Fruit fly (Drosophila melanogaster): Measurements from ENCODE around the gene Cpr30F.

Cpr30F gene

dm6 chr2L:9982516-9982915 lies 49.6 kb upstream of the Cpr30F start (continued):
- TF ChIP-seq CG8319 (GFP tag; optimal IDR thresholded peaks at IDR 0.05) (peak; percentile 68), Hr4 (GFP tag; optimal IDR thresholded peaks at IDR 0.05) (no peak), Sox15 (GFP tag; optimal IDR thresholded peaks at IDR 0.05) (peak; percentile 59), CG8119 (GFP tag; IDR thresholded peaks at IDR 0.05) (no peak), eg (GFP tag; IDR thresholded peaks at IDR 0.05) (no peak), CG6792 (GFP tag; optimal IDR thresholded peaks at IDR 0.05) (peak; percentile 59), fkh (GFP tag; optimal IDR thresholded peaks at IDR 0.05) (no peak), Hr39 (GFP tag; optimal IDR thresholded peaks at IDR 0.05) (peak; percentile 53), CG32006 (GFP tag; optimal IDR thresholded peaks at IDR 0.05) (peak; percentile 5), CG16779 (tag; optimal IDR thresholded peaks at IDR 0.05) (peak; percentile 63), svp (GFP tag) (peak; percentile 92), CG4318 (GFP tag; optimal IDR thresholded peaks at IDR 0.05) (no peak), CG9139 (GFP tag; optimal IDR thresholded peaks at IDR 0.05) (peak; percentile 40), net (GFP tag; optimal IDR thresholded peaks at IDR 0.05) (peak; percentile 70), CG11294 (GFP tag; IDR thresholded peaks at IDR 0.05) (no peak), Sox102F (GFP tag; optimal IDR thresholded peaks at IDR 0.05) (peak; percentile 68), OdsH (GFP tag; optimal IDR thresholded peaks at IDR 0.05) (peak; percentile 56), salr (GFP tag; optimal IDR thresholded peaks at IDR 0.05) (no peak)

- TF ChIP-seq lz (GFP tag; optimal IDR thresholded peaks at IDR 0.05) (peak; percentile 34), Sox14 (GFP tag; optimal IDR thresholded peaks at IDR 0.05) (peak; percentile 16), dsx (GFP tag; optimal IDR thresholded peaks at IDR 0.05; ENCODE audit: poor library complexity, severe bottlenecking) (peak; percentile 59), fkh (GFP tag; optimal IDR thresholded peaks at IDR 0.05) (no peak), achi (GFP tag; optimal IDR thresholded peaks at IDR 0.05) (peak; percentile 31), CG16779 (tag; optimal IDR thresholded peaks at IDR 0.05) (no peak), CG6854 (GFP tag; optimal IDR thresholded peaks at IDR 0.05) (no peak), CG11294 (GFP tag; IDR thresholded peaks at IDR 0.05) (no peak), topi (GFP tag; optimal IDR thresholded peaks at IDR 0.05) (peak; percentile 64), ss (GFP tag; optimal IDR thresholded peaks at IDR 0.05) (peak; percentile 54 to 56), acj6 (GFP tag; optimal IDR thresholded peaks at IDR 0.05) (peak; percentile 43), Blimp-1 (GFP tag; optimal IDR thresholded peaks at IDR 0.05) (no peak), CG7368 (GFP tag; optimal IDR thresholded peaks at IDR 0.05) (no peak), CG3032 (tag; optimal IDR thresholded peaks at IDR 0.05) (peak; percentile 63), Lpt (GFP tag; optimal IDR thresholded peaks at IDR 0.05) (no peak), svp (GFP tag) (peak; percentile 79), Eip75B (GFP tag; optimal IDR thresholded peaks at IDR 0.05) (peak; percentile 45), Smox (GFP tag; optimal IDR thresholded peaks at IDR 0.05) (peak; percentile 41), Sox15 (GFP tag; optimal IDR thresholded peaks at IDR 0.05) (no peak), Eip78C (GFP tag) (peak; percentile 88), CG15336 (GFP tag; IDR thresholded peaks at IDR 0.05) (no peak), salr (GFP tag; optimal IDR thresholded peaks at IDR 0.05) (no peak), fd59A (GFP tag; optimal IDR thresholded peaks at IDR 0.05) (no peak), CG9139 (GFP tag; optimal IDR thresholded peaks at IDR 0.05) (no peak), CG6276 (GFP tag; optimal IDR thresholded peaks at IDR 0.05) (no peak), cyc (GFP tag; optimal IDR thresholded peaks at IDR 0.05) (peak; percentile 30), CG3919 (GFP tag; optimal IDR thresholded peaks at IDR 0.05) (peak; percentile 61), spab (GFP tag; optimal IDR thresholded peaks at IDR 0.05) (peak; percentile 24), esn (GFP tag; optimal IDR thresholded peaks at IDR 0.05) (peak; percentile 17), CG1621 (tag; optimal IDR thresholded peaks at IDR 0.05) (no peak), Met (GFP tag; optimal IDR thresholded peaks at IDR 0.05) (peak; percentile 58), CG6792 (GFP tag; optimal IDR thresholded peaks at IDR 0.05) (peak; percentile 5), vri (GFP tag; optimal IDR thresholded peaks at IDR 0.05) (no peak), eg (GFP tag; IDR thresholded peaks at IDR 0.05) (no peak), CG8319 (GFP tag; optimal IDR thresholded peaks at IDR 0.05) (no peak), OdsH (GFP tag; optimal IDR thresholded peaks at IDR 0.05) (peak; percentile 27), Hr38 (GFP tag; optimal IDR thresholded peaks at IDR 0.05) (no peak), CG32006 (GFP tag; optimal IDR thresholded peaks at IDR 0.05) (no peak), Ets96B (tag; optimal IDR thresholded peaks at IDR 0.05) (peak; percentile 67), Sox102F (GFP tag; optimal IDR thresholded peaks at IDR 0.05) (peak; percentile 53), CG8119 (GFP tag; IDR thresholded peaks at IDR 0.05) (no peak), CG4318 (GFP tag; optimal IDR thresholded peaks at IDR 0.05) (no peak), net (GFP tag; optimal IDR thresholded peaks at IDR 0.05) (peak; percentile 37), CG11902 (GFP tag; optimal IDR thresholded peaks at IDR 0.05) (no peak), CG6163 (GFP tag; IDR thresholded peaks at IDR 0.05) (no peak), dac (GFP tag; optimal IDR thresholded peaks at IDR 0.05) (no peak)
Measured at dm6 chr2L:9981809-9982208, 48.8 kb upstream of the Cpr30F start.

All from whole organism, prepupa.